Worm (Caenorhabditis elegans) whole organism, young adult: ENCODE data around the gene gpdh-2.
A peak's percentile ranks its signal among the peaks of the same experiment; 100 is the strongest.

Experiments
- B0019.2 ChIP-seq: fragments of 200-800 bp; sonication (Bioruptor generic); conservative IDR thresholded peaks from 2 replicates; pipeline ENCODE4 v1.3.6; 2022; ENCODE audit warnings: missing genetic modification reagents, missing genetic modification characterization, missing compliant biosample characterization
- B0336.3 ChIP-seq: fragments of 200-800 bp; sonication (Bioruptor generic); IDR thresholded peaks from 2 replicates; pipeline ENCODE4 v1.3.6; 2022; ENCODE audit warnings: missing genetic modification characterization, missing compliant biosample characterization
- D2030.7 ChIP-seq: fragments of 200-800 bp; sonication (Bioruptor generic); IDR thresholded peaks from 2 replicates; pipeline ENCODE4 v1.3.6; 2022; ENCODE audit warnings: missing genetic modification reagents, missing genetic modification characterization, missing compliant biosample characterization
- F10E7.11 ChIP-seq: sonication (generic microtip); optimal IDR thresholded peaks from 2 replicates; lab custom pipeline; 2017; ENCODE audit warnings: mild to moderate bottlenecking, missing genetic modification characterization, moderate library complexity, missing compliant biosample characterization
- F23B12.7 ChIP-seq: sonication (generic microtip); optimal IDR thresholded peaks from 2 replicates; lab custom pipeline; 2017; ENCODE audit warnings: missing genetic modification characterization, mild to moderate bottlenecking, missing compliant biosample characterization, antibody characterized with exemption, moderate library complexity; ENCODE audit not compliant: insufficient read depth
- F33H1.4 ChIP-seq: fragments of 200-800 bp; sonication (Bioruptor generic); IDR thresholded peaks from 2 replicates; pipeline ENCODE4 v1.3.6; 2022; ENCODE audit warnings: missing genetic modification reagents, missing genetic modification characterization, missing compliant biosample characterization
- F39B2.1 ChIP-seq: fragments of 200-800 bp; sonication (Bioruptor generic); IDR thresholded peaks from 2 replicates; pipeline ENCODE4 v1.3.6; 2022; ENCODE audit warnings: missing genetic modification reagents, missing genetic modification characterization, missing compliant biosample characterization
- F49E8.2 ChIP-seq: sonication (generic microtip); optimal IDR thresholded peaks from 3 replicates; lab custom pipeline; 2017; ENCODE audit warnings: missing genetic modification characterization, mild to moderate bottlenecking, missing compliant biosample characterization, antibody characterized with exemption, moderate library complexity; ENCODE audit not compliant: insufficient read depth
- K12H6.12 ChIP-seq: fragments of 200-800 bp; sonication (Bioruptor generic); optimal IDR thresholded peaks from 2 replicates; lab custom pipeline; 2018; ENCODE audit warnings: mild to moderate bottlenecking, missing genetic modification characterization, missing compliant biosample characterization
- Y53F4B.3 ChIP-seq: fragments of 200-800 bp; sonication (Bioruptor generic); IDR thresholded peaks from 2 replicates; pipeline ENCODE4 v1.3.6; 2022; ENCODE audit warnings: missing genetic modification reagents, missing genetic modification characterization, missing compliant biosample characterization
- Y53G8AR.9 ChIP-seq: fragments of 200-800 bp; sonication (Bioruptor generic); conservative IDR thresholded peaks from 2 replicates; pipeline ENCODE4 v1.3.6; 2022; ENCODE audit warnings: missing genetic modification reagents, missing genetic modification characterization, missing compliant biosample characterization
- Y67H2A.10 ChIP-seq: fragments of 200-800 bp; sonication (Bioruptor generic); conservative IDR thresholded peaks from 2 replicates; pipeline ENCODE4 v1.3.6; 2022; ENCODE audit warnings: missing genetic modification reagents, missing genetic modification characterization, missing compliant biosample characterization
- ama-1 ChIP-seq, 3 experiments: fragments of 150-350 bp in 1 of 3; sonication (generic microtip) in 2 of 3; optimal IDR thresholded peaks; 2 replicates each; lab custom pipeline; 2014 to 2018; ENCODE audit warnings: missing biosample characterization in 2 of 3, missing genetic modification characterization in 2 of 3, missing genetic modification reagents in 2 of 3
- attf-5 ChIP-seq: fragments of 200-800 bp; sonication (Bioruptor generic); optimal IDR thresholded peaks from 2 replicates; lab custom pipeline; 2018; ENCODE audit warnings: mild to moderate bottlenecking, missing genetic modification characterization, missing compliant biosample characterization
- cebp-1 ChIP-seq, 2 experiments: fragments of 200-800 bp in 1 of 2; sonication (Bioruptor generic) in 1 of 2; sonication (generic microtip) in 1 of 2; IDR thresholded peaks in 1 of 2; optimal IDR thresholded peaks in 1 of 2; 2 replicates each; pipeline versions ENCODE4 v1.3.6 to Lab custom; 2017 to 2022; ENCODE audit warnings: missing compliant biosample characterization in 2 of 2, missing genetic modification characterization in 2 of 2, mild to moderate bottlenecking in 1 of 2, missing genetic modification reagents in 1 of 2, moderate library complexity in 1 of 2
- ceh-100 ChIP-seq: fragments of 200-800 bp; sonication (Bioruptor generic); IDR thresholded peaks from 2 replicates; pipeline ENCODE4 v1.3.6; 2022; ENCODE audit warnings: missing genetic modification reagents, missing genetic modification characterization, missing compliant biosample characterization
- ceh-27 ChIP-seq: fragments of 200-800 bp; sonication (Bioruptor generic); optimal IDR thresholded peaks from 2 replicates; lab custom pipeline; 2018; ENCODE audit warnings: mild to moderate bottlenecking, missing genetic modification characterization, moderate library complexity, missing compliant biosample characterization
- ceh-91 ChIP-seq: fragments of 200-800 bp; sonication (Bioruptor generic); IDR thresholded peaks from 2 replicates; pipeline ENCODE4 v1.3.6; 2022; ENCODE audit warnings: missing genetic modification reagents, missing genetic modification characterization, missing compliant biosample characterization
- chd-7 ChIP-seq: sonication (generic microtip); optimal IDR thresholded peaks from 2 replicates; lab custom pipeline; 2016; ENCODE audit warnings: mild to moderate bottlenecking, missing genetic modification characterization, moderate library complexity, missing compliant biosample characterization
- dox-1 ChIP-seq: fragments of 200-800 bp; sonication (Bioruptor generic); IDR thresholded peaks from 2 replicates; pipeline ENCODE4 v1.3.6; 2022; ENCODE audit warnings: missing genetic modification reagents, missing genetic modification characterization, missing compliant biosample characterization
- hlh-26 ChIP-seq: fragments of 200-800 bp; sonication (Bioruptor generic); conservative IDR thresholded peaks from 2 replicates; pipeline ENCODE4 v1.3.6; 2022; ENCODE audit warnings: missing genetic modification reagents, missing genetic modification characterization, missing compliant biosample characterization
- hmg-1.2 ChIP-seq: fragments of 200-800 bp; sonication (Bioruptor generic); IDR thresholded peaks from 2 replicates; pipeline ENCODE4 v1.3.6; 2022; ENCODE audit warnings: missing genetic modification reagents, missing genetic modification characterization, missing compliant biosample characterization
- hrde-1 ChIP-seq: sonication (generic microtip); optimal IDR thresholded peaks from 2 replicates; lab custom pipeline; 2016; ENCODE audit warnings: missing genetic modification characterization, mild to moderate bottlenecking, missing compliant biosample characterization, moderate library complexity, missing genotype, missing genetic modification reagents, borderline replicate concordance
- lin-40 ChIP-seq: sonication (generic microtip); optimal IDR thresholded peaks from 2 replicates; lab custom pipeline; 2016; ENCODE audit warnings: missing genetic modification characterization, mild to moderate bottlenecking, missing compliant biosample characterization, missing genotype, missing genetic modification reagents
- lin-54 ChIP-seq: fragments of 200-800 bp; sonication (Bioruptor generic); optimal IDR thresholded peaks from 2 replicates; lab custom pipeline; 2018; ENCODE audit warnings: mild to moderate bottlenecking, missing genetic modification characterization, missing compliant biosample characterization
- lsl-1 ChIP-seq: fragments of 200-800 bp; sonication (Bioruptor generic); optimal IDR thresholded peaks from 2 replicates; lab custom pipeline; 2018; ENCODE audit warnings: mild to moderate bottlenecking, missing genetic modification characterization, moderate library complexity, missing compliant biosample characterization
- madf-3 ChIP-seq: fragments of 200-800 bp; sonication (Bioruptor generic); IDR thresholded peaks from 2 replicates; pipeline ENCODE4 v1.3.6; 2022; ENCODE audit warnings: missing genetic modification reagents, missing genetic modification characterization, missing compliant biosample characterization
- madf-6 ChIP-seq: fragments of 200-800 bp; sonication (Bioruptor generic); IDR thresholded peaks from 2 replicates; pipeline ENCODE4 v1.3.6; 2022; ENCODE audit warnings: missing genetic modification reagents, missing genetic modification characterization, missing compliant biosample characterization
- nfyb-1 ChIP-seq: fragments of 200-800 bp; sonication (Bioruptor generic); IDR thresholded peaks from 2 replicates; pipeline ENCODE4 v1.3.6; 2022; ENCODE audit warnings: missing genetic modification reagents, missing genetic modification characterization, missing compliant biosample characterization
- nhr-80 ChIP-seq: sonication (generic microtip); optimal IDR thresholded peaks from 2 replicates; lab custom pipeline; 2016; ENCODE audit warnings: missing genetic modification characterization, missing compliant biosample characterization
- pbrm-1 ChIP-seq: fragments of 200-800 bp; sonication (Bioruptor generic); IDR thresholded peaks from 2 replicates; pipeline ENCODE4 v1.3.6; 2022; ENCODE audit warnings: missing genetic modification reagents, missing genetic modification characterization, missing compliant biosample characterization
- rcor-1 ChIP-seq: fragments of 200-800 bp; sonication (Bioruptor generic); IDR thresholded peaks from 2 replicates; pipeline ENCODE4 v1.3.6; 2022; ENCODE audit warnings: missing genetic modification reagents, missing genetic modification characterization, missing compliant biosample characterization
- snpc-1.3 ChIP-seq: sonication (generic microtip); optimal IDR thresholded peaks from 2 replicates; lab custom pipeline; 2017; ENCODE audit warnings: missing genetic modification characterization, mild to moderate bottlenecking, missing compliant biosample characterization, antibody characterized with exemption, moderate library complexity, missing genotype, missing genetic modification reagents; ENCODE audit not compliant: insufficient read depth
- snpc-3.4 ChIP-seq: sonication (generic microtip); optimal IDR thresholded peaks from 2 replicates; lab custom pipeline; 2017; ENCODE audit warnings: missing genetic modification characterization, mild to moderate bottlenecking, missing compliant biosample characterization, antibody characterized with exemption, moderate library complexity, missing genotype, missing genetic modification reagents
- snpc-4 ChIP-seq, 5 experiments: fragments of 150-350 bp in 1 of 5; sonication (generic microtip) in 4 of 5; optimal IDR thresholded peaks; 2 replicates each; lab custom pipeline; 2014 to 2018; ENCODE audit warnings: missing genetic modification characterization in 5 of 5, missing biosample characterization in 3 of 5, antibody characterized with exemption in 2 of 5, mild to moderate bottlenecking in 2 of 5, missing compliant biosample characterization in 2 of 5, missing genotype in 2 of 5, moderate library complexity in 2 of 5, missing genetic modification reagents in 1 of 5
- sptf-2 ChIP-seq: fragments of 200-800 bp; sonication (Bioruptor generic); optimal IDR thresholded peaks from 2 replicates; lab custom pipeline; 2018; ENCODE audit warnings: mild to moderate bottlenecking, missing genetic modification characterization, missing compliant biosample characterization
- tbp1 ChIP-seq: fragments of 200-800 bp; sonication (Bioruptor generic); optimal IDR thresholded peaks from 2 replicates; lab custom pipeline; 2018; ENCODE audit warnings: mild to moderate bottlenecking, missing genetic modification characterization, missing compliant biosample characterization
- ztf-25 ChIP-seq: fragments of 200-800 bp; sonication (Bioruptor generic); IDR thresholded peaks from 2 replicates; pipeline ENCODE4 v1.3.6; 2022; ENCODE audit warnings: missing genetic modification reagents, missing genetic modification characterization, missing compliant biosample characterization

Gene gpdh-2

DNA sequence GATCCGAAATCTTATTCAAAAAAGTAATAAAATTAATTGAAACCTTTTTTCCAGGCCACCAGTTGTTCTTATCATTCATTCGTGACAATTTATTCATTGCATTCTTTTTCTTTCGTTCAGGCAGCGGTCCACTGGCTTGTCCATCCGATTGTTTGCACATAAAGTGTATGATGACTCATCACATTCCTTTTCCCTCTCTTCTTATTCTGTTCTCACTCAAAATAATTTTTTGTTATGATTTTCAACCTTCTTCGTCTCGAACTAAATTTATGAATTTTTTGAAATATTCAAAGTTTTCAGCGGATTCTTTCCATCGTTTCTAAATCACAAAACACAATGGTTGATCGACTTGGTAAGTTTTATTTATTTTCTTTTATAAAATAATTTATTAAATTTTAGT lies 28.5 kb downstream of the gpdh-2 start, which contains the start of gene ZK632.12:
ZK632.12 (plus strand) TSS at position 301 of the 400 bp plus-strand sequence.
- TF ChIP-seq ama-1 (optimal IDR thresholded peaks at IDR 0.05; lab: Kevin White, UChicago) = no peak
- no peak for TF ChIP-seq ama-1 (GFP tag; optimal IDR thresholded peaks at IDR 0.05; lab: Kevin White, UChicago)
- no peak for TF ChIP-seq snpc-3.4 (tag; lab: Kevin White, UChicago)
- no peak for TF ChIP-seq Y53F4B.3 (GFP tag; lab: Robert Waterston, UW)
- no peak for TF ChIP-seq ceh-100
- TF ChIP-seq tbp1 = no peak
- TF ChIP-seq lin-40 (tag; lab: Kevin White, UChicago) = no peak
- TF ChIP-seq lin-54 (GFP tag; lab: Kevin White, UChicago) = no peak

DNA sequence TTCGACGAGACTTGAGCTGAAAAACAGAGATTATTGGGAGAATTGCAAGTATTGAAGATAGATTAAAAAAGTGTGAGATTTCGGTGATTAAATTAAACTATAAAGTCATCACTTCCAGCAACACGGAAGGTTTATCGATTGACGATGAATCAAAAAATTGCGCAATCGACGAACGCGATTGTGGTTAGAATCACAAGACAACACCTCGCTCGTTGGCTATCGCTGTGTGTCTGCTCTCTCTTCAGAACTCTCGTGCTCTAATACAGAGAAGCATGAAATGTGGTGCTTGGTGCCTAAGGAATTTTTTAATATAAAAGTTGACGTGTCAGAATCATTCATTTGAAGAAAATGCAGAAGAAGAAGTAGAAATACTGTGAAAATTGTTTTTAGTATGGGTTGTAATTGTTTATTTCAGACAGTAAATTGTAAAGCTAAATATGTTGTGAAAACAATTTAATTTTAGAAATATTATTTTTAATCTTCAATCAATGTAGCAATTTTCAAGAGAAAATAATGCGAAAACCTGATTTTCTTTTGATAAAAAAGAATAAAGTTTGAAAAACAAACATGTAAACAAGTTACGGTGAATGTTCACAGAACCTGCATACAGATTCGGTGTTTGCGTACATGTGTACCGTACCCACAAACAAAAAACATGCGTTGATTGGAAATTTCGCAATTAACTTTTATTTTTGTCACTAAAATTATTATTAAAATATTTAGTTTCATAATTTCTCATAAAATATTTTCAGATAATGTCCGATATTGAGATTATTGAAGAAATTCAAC lies 31.6 kb downstream of the gpdh-2 start, which contains the start of the genes ZK632.10 and ZK632.11:
ZK632.10 (minus strand) TSS at position 560 of the 789 bp plus-strand sequence.
ZK632.11 (plus strand) TSS at position 753 of the 789 bp plus-strand sequence.
- no peak for TF ChIP-seq B0019.2 (GFP tag; lab: Robert Waterston, UW)
- peak; percentile 17 for TF ChIP-seq attf-5 (GFP tag; lab: Kevin White, UChicago)
- no peak for TF ChIP-seq hrde-1
- TF ChIP-seq hlh-26 = no peak
- peak; percentile 91 for TF ChIP-seq cebp-1 (GFP tag; IDR thresholded peaks at IDR 0.05; lab: Robert Waterston, UW)
- peak; percentile 89 for TF ChIP-seq cebp-1 (tag; optimal IDR thresholded peaks at IDR 0.05; lab: Kevin White, UChicago)
- TF ChIP-seq madf-6 (GFP tag; lab: Robert Waterston, UW) = peak; percentile 29; the same call in 1 of the 2 replicates
- TF ChIP-seq K12H6.12 = peak; percentile 59
- TF ChIP-seq lsl-1 = peak; percentile 83
- TF ChIP-seq nfyb-1 (GFP tag; lab: Robert Waterston, UW) = peak; percentile 49; the same call in 1 of the 2 replicates
- peak; percentile 66 for TF ChIP-seq F33H1.4 (GFP tag; lab: Robert Waterston, UW)
- TF ChIP-seq Y67H2A.10 (GFP tag; lab: Robert Waterston, UW) = no peak
- no peak for TF ChIP-seq B0336.3 (GFP tag; lab: Robert Waterston, UW)
- TF ChIP-seq rcor-1 = peak; percentile 50; the same call in 1 of the 2 replicates
- no peak for TF ChIP-seq snpc-3.4 (tag; lab: Kevin White, UChicago)
- TF ChIP-seq ztf-25 (GFP tag; lab: Robert Waterston, UW) = no peak
- TF ChIP-seq ceh-27 = peak; percentile 20
- TF ChIP-seq snpc-1.3 (tag; lab: Kevin White, UChicago) = no peak
- no peak for TF ChIP-seq chd-7 (tag; lab: Kevin White, UChicago)
- peak; percentile 53 for TF ChIP-seq ceh-91 (GFP tag; lab: Robert Waterston, UW)
- 0 out of 2 replicates have a peak, but pooled peaks have one; percentile 31 for TF ChIP-seq F39B2.1 (GFP tag; lab: Robert Waterston, UW)
- TF ChIP-seq dox-1 (GFP tag; lab: Robert Waterston, UW) = 0 out of 2 replicates have a peak, but pooled peaks have one; percentile 20
- peak; percentile 31 for TF ChIP-seq lin-54 (GFP tag; lab: Kevin White, UChicago)
- TF ChIP-seq F49E8.2 (tag; lab: Kevin White, UChicago) = peak; percentile 8
- peak; percentile 44; the same call in 1 of the 2 replicates for TF ChIP-seq hmg-1.2 (GFP tag; lab: Robert Waterston, UW)
- TF ChIP-seq Y53G8AR.9 = peak; percentile 39; the same call in 1 of the 2 replicates
- TF ChIP-seq F23B12.7 = peak; percentile 73
- peak; percentile 56 for TF ChIP-seq nhr-80 (tag; lab: Kevin White, UChicago)
- TF ChIP-seq snpc-4 (GFP tag; optimal IDR thresholded peaks at IDR 0.05; lab: Kevin White, UChicago) = no peak
- TF ChIP-seq snpc-4 (tag; optimal IDR thresholded peaks at IDR 0.05; lab: Kevin White, UChicago) = peak in 2 of 4 experiments; percentile 16 to 42
- TF ChIP-seq pbrm-1 (GFP tag; lab: Robert Waterston, UW) = peak; percentile 56
- peak; percentile 37; the same call in 1 of the 2 replicates for TF ChIP-seq madf-3 (GFP tag; lab: Robert Waterston, UW)
- TF ChIP-seq F10E7.11 (tag; lab: Kevin White, UChicago) = no peak
- TF ChIP-seq sptf-2 (GFP tag; lab: Kevin White, UChicago) = no peak
- peak; percentile 33; the same call in 1 of the 2 replicates for TF ChIP-seq D2030.7
